Worm (Caenorhabditis elegans): ENCODE data around the gene C12D8.9.

C12D8.9 gene

DNA sequence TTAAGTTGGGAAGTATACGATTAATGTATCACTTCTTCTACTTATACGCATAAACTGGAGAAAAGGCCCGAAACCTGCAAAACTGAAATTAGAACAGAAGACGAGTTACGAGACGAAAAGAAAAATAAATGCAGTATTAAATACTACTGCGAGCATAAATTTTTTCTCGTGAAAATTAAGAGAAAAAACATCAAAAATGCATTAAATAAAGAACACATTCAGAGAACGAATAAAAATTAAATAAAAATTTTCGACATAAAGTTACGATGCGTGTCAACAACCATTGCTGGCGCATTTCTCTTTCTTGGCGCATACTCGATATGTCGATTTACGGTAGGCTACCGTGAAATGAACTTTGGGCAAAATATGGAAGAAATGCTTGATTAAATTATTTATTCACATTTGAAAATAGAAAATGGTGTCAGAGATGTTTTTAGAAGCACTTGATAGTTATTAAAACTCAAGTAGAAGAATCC is 38.1 kb downstream of the C12D8.9 start, which contains the start of the genes ZK856.19 and ZK856.11 (continued):
- TF ChIP-seq dox-1 (GFP tag; IDR thresholded peaks at IDR 0.05) = peak; percentile 24; the same call in 1 of the 2 replicates
- TF ChIP-seq ceh-27 (GFP tag; optimal IDR thresholded peaks at IDR 0.05) = peak; percentile 14
- no peak for TF ChIP-seq let-526 (GFP tag; IDR thresholded peaks at IDR 0.05)
- TF ChIP-seq madf-3 (GFP tag; IDR thresholded peaks at IDR 0.05) = no peak
- TF ChIP-seq C06A6.2 (GFP tag; conservative IDR thresholded peaks at IDR 0.05) = no peak
- TF ChIP-seq athp-1 (tag; optimal IDR thresholded peaks at IDR 0.05) = no peak
- TF ChIP-seq chd-7 (tag; optimal IDR thresholded peaks at IDR 0.05) = no peak
- TF ChIP-seq ceh-40 (GFP tag; IDR thresholded peaks at IDR 0.05) = no peak
- TF ChIP-seq gei-17 (GFP tag; optimal IDR thresholded peaks at IDR 0.05) = no peak
- no peak for TF ChIP-seq nfyb-1 (GFP tag; IDR thresholded peaks at IDR 0.05)
- no peak for TF ChIP-seq zfh-2 (GFP tag; conservative IDR thresholded peaks at IDR 0.05)
- no peak for TF ChIP-seq Y95B8A.8 (GFP tag; IDR thresholded peaks at IDR 0.05)
- peak; percentile 0 for TF ChIP-seq hrde-1 (tag; optimal IDR thresholded peaks at IDR 0.05; ENCODE audit: borderline replicate concordance)
- no peak for TF ChIP-seq ZK185.1 (tag; optimal IDR thresholded peaks at IDR 0.05; ENCODE audit: poor library complexity, severe bottlenecking)
- no peak for TF ChIP-seq ztf-26 (tag; optimal IDR thresholded peaks at IDR 0.05)
- no peak for TF ChIP-seq somi-1 (GFP tag; optimal IDR thresholded peaks at IDR 0.05)
- TF ChIP-seq die-1 (tag; optimal IDR thresholded peaks at IDR 0.05) = no peak
- no peak for TF ChIP-seq ceh-58 (GFP tag; IDR thresholded peaks at IDR 0.05)
- TF ChIP-seq attf-6 (GFP tag; IDR thresholded peaks at IDR 0.05) = no peak
- TF ChIP-seq Y79H2A.3 (GFP tag; conservative IDR thresholded peaks at IDR 0.05) = no peak
- no peak for TF ChIP-seq xnd-1 (tag; optimal IDR thresholded peaks at IDR 0.05)
- TF ChIP-seq hsf-1 (GFP tag; IDR thresholded peaks at IDR 0.05) = 0 out of 2 replicates have a peak, but pooled peaks have one; percentile 18
- TF ChIP-seq lin-35 (GFP tag; optimal IDR thresholded peaks at IDR 0.05) = peak in 1 of 3 experiments; percentile 55
- TF ChIP-seq snpc-4 (GFP tag; optimal IDR thresholded peaks at IDR 0.05) = no peak
- TF ChIP-seq snpc-4 (tag; optimal IDR thresholded peaks at IDR 0.05) = peak in 2 of 4 experiments; percentile 35 to 49
- TF ChIP-seq F55B11.4 (tag; optimal IDR thresholded peaks at IDR 0.05; ENCODE audit: borderline replicate concordance, insufficient read depth) = no peak
- peak; percentile 17; the same call in 1 of the 2 replicates for TF ChIP-seq D2030.7 (GFP tag; IDR thresholded peaks at IDR 0.05)
- TF ChIP-seq mxl-1 (tag; optimal IDR thresholded peaks at IDR 0.05) = no peak
- TF ChIP-seq tbp1 (GFP tag; optimal IDR thresholded peaks at IDR 0.05) = peak; percentile 44
- TF ChIP-seq mcd-1 (GFP tag; IDR thresholded peaks at IDR 0.05) = peak; percentile 39; the same call in 1 of the 2 replicates
- peak; percentile 41 for TF ChIP-seq snpc-3.4 (tag; optimal IDR thresholded peaks at IDR 0.05)
- no peak for TF ChIP-seq lir-1 (GFP tag; conservative IDR thresholded peaks at IDR 0.05)
- TF ChIP-seq B0019.2 (GFP tag; conservative IDR thresholded peaks at IDR 0.05) = no peak
- TF ChIP-seq B0336.3 (GFP tag; IDR thresholded peaks at IDR 0.05) = 0 out of 2 replicates have a peak, but pooled peaks have one; percentile 49
- no peak for TF ChIP-seq F33H1.4 (GFP tag; IDR thresholded peaks at IDR 0.05)
- no peak for TF ChIP-seq aptf-3 (GFP tag; IDR thresholded peaks at IDR 0.05)
- no peak for TF ChIP-seq ztf-3 (GFP tag; optimal IDR thresholded peaks at IDR 0.05)
- no peak for TF ChIP-seq ztf-28 (GFP tag; IDR thresholded peaks at IDR 0.05)
- no peak for TF ChIP-seq sea-2 (GFP tag; IDR thresholded peaks at IDR 0.05)
- no peak for TF ChIP-seq F39B2.1 (GFP tag; IDR thresholded peaks at IDR 0.05)
- no peak for TF ChIP-seq tlf-1 (GFP tag; optimal IDR thresholded peaks at IDR 0.05)
- no peak for TF ChIP-seq rcor-1 (GFP tag; IDR thresholded peaks at IDR 0.05)
- TF ChIP-seq mel-28 (tag; optimal IDR thresholded peaks at IDR 0.05; ENCODE audit: borderline replicate concordance) = no peak
- no peak for TF ChIP-seq B0261.1 (tag; optimal IDR thresholded peaks at IDR 0.05)
- TF ChIP-seq ccch-3 (GFP tag; optimal IDR thresholded peaks at IDR 0.05) = no peak
- no peak for TF ChIP-seq ztf-6 (GFP tag; IDR thresholded peaks at IDR 0.05)
- peak; percentile 5 for TF ChIP-seq unc-130 (GFP tag; optimal IDR thresholded peaks at IDR 0.05)
- TF ChIP-seq atf-7 (tag; optimal IDR thresholded peaks at IDR 0.05) = no peak
- peak; percentile 45 for TF ChIP-seq F23B12.7 (tag; optimal IDR thresholded peaks at IDR 0.05; ENCODE audit: insufficient read depth)

Data from whole organism, young adult.